Worm (Caenorhabditis elegans) whole organism, young adult: ENCODE results near the gene D1022.3.

Source experiments
- B0019.2 ChIP-seq: fragments of 200-800 bp; sonication (Bioruptor generic); conservative IDR thresholded peaks from 2 replicates; pipeline ENCODE4 v1.3.6; 2022; ENCODE audit warnings: missing genetic modification reagents, missing genetic modification characterization, missing compliant biosample characterization
- D2030.7 ChIP-seq: fragments of 200-800 bp; sonication (Bioruptor generic); IDR thresholded peaks from 2 replicates; pipeline ENCODE4 v1.3.6; 2022; ENCODE audit warnings: missing genetic modification reagents, missing genetic modification characterization, missing compliant biosample characterization
- F22D6.2 ChIP-seq: sonication (generic microtip); optimal IDR thresholded peaks from 2 replicates; lab custom pipeline; 2016; ENCODE audit warnings: mild to moderate bottlenecking, missing genetic modification characterization, missing compliant biosample characterization
- F33H1.4 ChIP-seq: fragments of 200-800 bp; sonication (Bioruptor generic); IDR thresholded peaks from 2 replicates; pipeline ENCODE4 v1.3.6; 2022; ENCODE audit warnings: missing genetic modification reagents, missing genetic modification characterization, missing compliant biosample characterization
- F57C9.4 ChIP-seq: sonication (generic microtip); optimal IDR thresholded peaks from 2 replicates; lab custom pipeline; 2017; ENCODE audit warnings: mild to moderate bottlenecking, missing genetic modification characterization, missing compliant biosample characterization
- Y53G8AR.9 ChIP-seq: fragments of 200-800 bp; sonication (Bioruptor generic); conservative IDR thresholded peaks from 2 replicates; pipeline ENCODE4 v1.3.6; 2022; ENCODE audit warnings: missing genetic modification reagents, missing genetic modification characterization, missing compliant biosample characterization
- Y56A3A.18 ChIP-seq: fragments of 200-800 bp; sonication (Bioruptor generic); IDR thresholded peaks from 2 replicates; pipeline ENCODE4 v1.3.6; 2022; ENCODE audit warnings: missing genetic modification reagents, missing genetic modification characterization, missing compliant biosample characterization
- Y79H2A.3 ChIP-seq: fragments of 200-800 bp; sonication (Bioruptor generic); conservative IDR thresholded peaks from 2 replicates; pipeline ENCODE4 v1.3.6; 2022; ENCODE audit warnings: missing genetic modification reagents, missing genetic modification characterization, missing compliant biosample characterization
- aptf-3 ChIP-seq: fragments of 200-800 bp; sonication (Bioruptor generic); IDR thresholded peaks from 2 replicates; pipeline ENCODE4 v1.3.6; 2022; ENCODE audit warnings: missing genetic modification characterization, missing compliant biosample characterization
- atf-7 ChIP-seq: sonication (generic microtip); optimal IDR thresholded peaks from 2 replicates; lab custom pipeline; 2017; ENCODE audit warnings: mild to moderate bottlenecking, missing genetic modification characterization, missing compliant biosample characterization
- cebp-1 ChIP-seq, 2 experiments: fragments of 200-800 bp in 1 of 2; sonication (Bioruptor generic) in 1 of 2; sonication (generic microtip) in 1 of 2; IDR thresholded peaks in 1 of 2; optimal IDR thresholded peaks in 1 of 2; 2 replicates each; pipeline versions ENCODE4 v1.3.6 to Lab custom; 2017 to 2022; ENCODE audit warnings: missing compliant biosample characterization in 2 of 2, missing genetic modification characterization in 2 of 2, mild to moderate bottlenecking in 1 of 2, missing genetic modification reagents in 1 of 2, moderate library complexity in 1 of 2
- cebp-2 ChIP-seq: fragments of 200-800 bp; sonication (Bioruptor generic); IDR thresholded peaks from 2 replicates; pipeline ENCODE4 v1.3.6; 2022; ENCODE audit warnings: missing genetic modification characterization, missing compliant biosample characterization
- ceh-27 ChIP-seq: fragments of 200-800 bp; sonication (Bioruptor generic); optimal IDR thresholded peaks from 2 replicates; lab custom pipeline; 2018; ENCODE audit warnings: mild to moderate bottlenecking, missing genetic modification characterization, moderate library complexity, missing compliant biosample characterization
- ceh-40 ChIP-seq: fragments of 200-800 bp; sonication (Bioruptor generic); IDR thresholded peaks from 2 replicates; pipeline ENCODE4 v1.3.6; 2022; ENCODE audit warnings: missing genetic modification characterization, missing compliant biosample characterization
- die-1 ChIP-seq: sonication (generic microtip); optimal IDR thresholded peaks from 2 replicates; lab custom pipeline; 2016; ENCODE audit warnings: missing genotype, mild to moderate bottlenecking, missing genetic modification characterization, missing compliant biosample characterization
- dox-1 ChIP-seq: fragments of 200-800 bp; sonication (Bioruptor generic); IDR thresholded peaks from 2 replicates; pipeline ENCODE4 v1.3.6; 2022; ENCODE audit warnings: missing genetic modification reagents, missing genetic modification characterization, missing compliant biosample characterization
- egl-18 ChIP-seq: fragments of 200-800 bp; sonication (Bioruptor generic); IDR thresholded peaks from 2 replicates; pipeline ENCODE4 v1.3.6; 2022; ENCODE audit warnings: missing genetic modification reagents, missing genetic modification characterization, missing compliant biosample characterization
- hlh-12 ChIP-seq: sonication (generic microtip); optimal IDR thresholded peaks from 2 replicates; lab custom pipeline; 2016; ENCODE audit warnings: missing genetic modification characterization, missing compliant biosample characterization
- hmg-1.2 ChIP-seq: fragments of 200-800 bp; sonication (Bioruptor generic); IDR thresholded peaks from 2 replicates; pipeline ENCODE4 v1.3.6; 2022; ENCODE audit warnings: missing genetic modification reagents, missing genetic modification characterization, missing compliant biosample characterization
- lin-26 ChIP-seq: fragments of 200-800 bp; sonication (Bioruptor generic); IDR thresholded peaks from 2 replicates; pipeline ENCODE4 v1.3.6; 2022; ENCODE audit warnings: missing genetic modification reagents, missing genetic modification characterization, missing compliant biosample characterization
- lin-40 ChIP-seq: sonication (generic microtip); optimal IDR thresholded peaks from 2 replicates; lab custom pipeline; 2016; ENCODE audit warnings: missing genetic modification characterization, mild to moderate bottlenecking, missing compliant biosample characterization, missing genotype, missing genetic modification reagents
- lsy-27 ChIP-seq: sonication (generic microtip); optimal IDR thresholded peaks from 2 replicates; lab custom pipeline; 2017; ENCODE audit warnings: missing genetic modification characterization, mild to moderate bottlenecking, missing compliant biosample characterization, antibody characterized with exemption, missing genotype, borderline replicate concordance; ENCODE audit not compliant: insufficient read depth
- madf-6 ChIP-seq: fragments of 200-800 bp; sonication (Bioruptor generic); IDR thresholded peaks from 2 replicates; pipeline ENCODE4 v1.3.6; 2022; ENCODE audit warnings: missing genetic modification reagents, missing genetic modification characterization, missing compliant biosample characterization
- mcd-1 ChIP-seq: fragments of 200-800 bp; sonication (Bioruptor generic); IDR thresholded peaks from 2 replicates; pipeline ENCODE4 v1.3.6; 2022; ENCODE audit warnings: missing genetic modification reagents, missing genetic modification characterization, missing compliant biosample characterization
- nfya-2 ChIP-seq: fragments of 200-800 bp; sonication (Bioruptor generic); IDR thresholded peaks from 2 replicates; pipeline ENCODE4 v1.3.6; 2022; ENCODE audit warnings: missing genetic modification reagents, missing genetic modification characterization, missing compliant biosample characterization
- nhr-120 ChIP-seq: fragments of 200-800 bp; sonication (Bioruptor generic); IDR thresholded peaks from 2 replicates; pipeline ENCODE4 v1.3.6; 2022; ENCODE audit warnings: missing genetic modification characterization, missing compliant biosample characterization
- nhr-80 ChIP-seq: sonication (generic microtip); optimal IDR thresholded peaks from 2 replicates; lab custom pipeline; 2016; ENCODE audit warnings: missing genetic modification characterization, missing compliant biosample characterization
- pha-4 ChIP-seq: fragments of 150-350 bp; sonication (generic microtip); optimal IDR thresholded peaks from 2 replicates; lab custom pipeline; 2014; ENCODE audit warnings: missing biosample characterization, missing genetic modification reagents, missing genetic modification characterization
- rcor-1 ChIP-seq: fragments of 200-800 bp; sonication (Bioruptor generic); IDR thresholded peaks from 2 replicates; pipeline ENCODE4 v1.3.6; 2022; ENCODE audit warnings: missing genetic modification reagents, missing genetic modification characterization, missing compliant biosample characterization
- rec-8 ChIP-seq, 2 experiments: sonication (generic microtip); optimal IDR thresholded peaks; 2 replicates each; lab custom pipeline; 2016; ENCODE audit warnings: mild to moderate bottlenecking in 2 of 2, missing genetic modification characterization in 2 of 2, missing genetic modification reagents in 2 of 2, missing genotype in 2 of 2, missing biosample characterization in 1 of 2, missing compliant biosample characterization in 1 of 2, moderate library complexity in 1 of 2
- sea-2 ChIP-seq: fragments of 200-800 bp; sonication (Bioruptor generic); IDR thresholded peaks from 2 replicates; pipeline ENCODE4 v1.3.6; 2022; ENCODE audit warnings: missing genetic modification characterization, missing compliant biosample characterization
- snpc-3.4 ChIP-seq: sonication (generic microtip); optimal IDR thresholded peaks from 2 replicates; lab custom pipeline; 2017; ENCODE audit warnings: missing genetic modification characterization, mild to moderate bottlenecking, missing compliant biosample characterization, antibody characterized with exemption, moderate library complexity, missing genotype, missing genetic modification reagents
- snpc-4 ChIP-seq, 5 experiments: fragments of 150-350 bp in 1 of 5; sonication (generic microtip) in 4 of 5; optimal IDR thresholded peaks; 2 replicates each; lab custom pipeline; 2014 to 2018; ENCODE audit warnings: missing genetic modification characterization in 5 of 5, missing biosample characterization in 3 of 5, antibody characterized with exemption in 2 of 5, mild to moderate bottlenecking in 2 of 5, missing compliant biosample characterization in 2 of 5, missing genotype in 2 of 5, moderate library complexity in 2 of 5, missing genetic modification reagents in 1 of 5
- sptf-2 ChIP-seq: fragments of 200-800 bp; sonication (Bioruptor generic); optimal IDR thresholded peaks from 2 replicates; lab custom pipeline; 2018; ENCODE audit warnings: mild to moderate bottlenecking, missing genetic modification characterization, missing compliant biosample characterization
- tlf-1 ChIP-seq: fragments of 200-800 bp; sonication (Bioruptor generic); optimal IDR thresholded peaks from 2 replicates; lab custom pipeline; 2018; ENCODE audit warnings: mild to moderate bottlenecking, missing genetic modification characterization, missing compliant biosample characterization
- xnd-1 ChIP-seq: sonication (generic microtip); optimal IDR thresholded peaks from 2 replicates; lab custom pipeline; 2016; ENCODE audit warnings: missing genotype, missing genetic modification reagents, missing genetic modification characterization, missing compliant biosample characterization
- ztf-25 ChIP-seq: fragments of 200-800 bp; sonication (Bioruptor generic); IDR thresholded peaks from 2 replicates; pipeline ENCODE4 v1.3.6; 2022; ENCODE audit warnings: missing genetic modification reagents, missing genetic modification characterization, missing compliant biosample characterization
- ztf-26 ChIP-seq: sonication (generic microtip); optimal IDR thresholded peaks from 2 replicates; lab custom pipeline; 2017; ENCODE audit warnings: missing genetic modification characterization, missing compliant biosample characterization

Gene D1022.3

ce11 chrII:7465519-7465918 lies 9.4 kb upstream of the D1022.3 start, which contains the start of gene sro-1:
TSS of gene sro-1 (minus strand) at chrII:7465619.
- no peak for TF ChIP-seq ztf-25 (GFP tag; lab: Robert Waterston, UW)
- no peak for TF ChIP-seq madf-6 (GFP tag; lab: Robert Waterston, UW)
- TF ChIP-seq ceh-40, result no peak
- TF ChIP-seq, all 124 proteins: peak for 0

ce11 chrII:7459205-7459604 lies 3.1 kb upstream of the D1022.3 start, which contains the start of gene D1022.2:
TSS of gene D1022.2 (plus strand) at chrII:7459505.
- TF ChIP-seq D2030.7 (GFP tag; lab: Robert Waterston, UW), result no peak
- no peak for TF ChIP-seq F22D6.2
- no peak for TF ChIP-seq lsy-27
- TF ChIP-seq sptf-2, result no peak
- no peak for TF ChIP-seq ztf-26
- TF ChIP-seq atf-7, result no peak
- no peak for TF ChIP-seq dox-1
- TF ChIP-seq snpc-3.4 (tag; lab: Kevin White, UChicago), result no peak
- no peak for TF ChIP-seq rec-8 (tag; optimal IDR thresholded peaks at IDR 0.05; lab: Kevin White, UChicago)
- no peak for TF ChIP-seq nhr-80 (tag; lab: Kevin White, UChicago)
- TF ChIP-seq rcor-1 (GFP tag; lab: Robert Waterston, UW), result no peak
- TF ChIP-seq xnd-1 (tag; lab: Kevin White, UChicago), result no peak
- TF ChIP-seq ceh-27, result no peak
- TF ChIP-seq lin-26 (GFP tag; lab: Robert Waterston, UW), result no peak
- no peak for TF ChIP-seq snpc-4 (GFP tag; optimal IDR thresholded peaks at IDR 0.05; lab: Kevin White, UChicago)
- TF ChIP-seq snpc-4 (tag; optimal IDR thresholded peaks at IDR 0.05; lab: Kevin White, UChicago), result no peak
- no peak for TF ChIP-seq nhr-120 (GFP tag; lab: Robert Waterston, UW)
- TF ChIP-seq pha-4, result no peak
- TF ChIP-seq Y53G8AR.9 (GFP tag; lab: Robert Waterston, UW), result no peak
- TF ChIP-seq lin-40 (tag; lab: Kevin White, UChicago), result no peak

ce11 chrII:7458706-7459105 lies 2.6 kb upstream of the D1022.3 start, which contains the start of gene D1022.5:
TSS of gene D1022.5 (minus strand) at chrII:7458806.
- no peak for TF ChIP-seq F57C9.4 (tag; lab: Kevin White, UChicago)
- no peak for TF ChIP-seq atf-7
- no peak for TF ChIP-seq F33H1.4 (GFP tag; lab: Robert Waterston, UW)
- TF ChIP-seq tlf-1 (GFP tag; lab: Kevin White, UChicago), result no peak
- no peak for TF ChIP-seq B0019.2
- no peak for TF ChIP-seq sptf-2
- no peak for TF ChIP-seq sea-2 (GFP tag; lab: Robert Waterston, UW)
- TF ChIP-seq mcd-1 (GFP tag; lab: Robert Waterston, UW), result no peak

- TF ChIP-seq hlh-12 (tag; lab: Kevin White, UChicago) (no peak), nhr-80 (tag; lab: Kevin White, UChicago) (peak; percentile 30), cebp-2 (GFP tag; lab: Robert Waterston, UW) (no peak), aptf-3 (no peak), Y56A3A.18 (GFP tag; lab: Robert Waterston, UW) (no peak), nfya-2 (GFP tag; lab: Robert Waterston, UW) (no peak), hmg-1.2 (GFP tag; lab: Robert Waterston, UW) (peak; percentile 15; the same call in 1 of the 2 replicates), lsy-27 (no peak), egl-18 (GFP tag; lab: Robert Waterston, UW) (no peak), cebp-1 (GFP tag; IDR thresholded peaks at IDR 0.05; lab: Robert Waterston, UW) (no peak), cebp-1 (tag; optimal IDR thresholded peaks at IDR 0.05; lab: Kevin White, UChicago) (no peak), die-1 (tag; lab: Kevin White, UChicago) (no peak), Y79H2A.3 (no peak)
Observed at ce11 chrII:7457210-7457609, 1.1 kb upstream of the D1022.3 start, which contains the start of gene D1022.4. TSS of gene D1022.4 (minus strand) at chrII:7457292.
